Fruit fly (Drosophila melanogaster) whole organism, embryonic: ENCODE measurements around the gene org-1.
A peak's percentile ranks its signal among the peaks of the same experiment; 100 is the strongest.

Experiments
- CG10147 ChIP-seq: fragments of 200-800 bp; sonication (Bioruptor generic); optimal IDR thresholded peaks from 2 replicates; lab custom pipeline; 2019; ENCODE audit warnings: missing biosample characterization, mild to moderate bottlenecking, missing genetic modification characterization, moderate library complexity
- CG10321 ChIP-seq: fragments of 200-800 bp; sonication (Bioruptor generic); IDR thresholded peaks from 2 replicates; pipeline ENCODE4 v1.3.6; 2022; ENCODE audit warnings: missing biosample characterization, missing genetic modification characterization
- CG10565 ChIP-seq: fragments of 200-800 bp; sonication (Bioruptor generic); optimal IDR thresholded peaks from 3 replicates; lab custom pipeline; 2016; ENCODE audit warnings: missing biosample characterization, mild to moderate bottlenecking, missing genetic modification characterization
- CG11093 ChIP-seq: fragments of 200-800 bp; sonication (Bioruptor generic); IDR thresholded peaks from 3 replicates; pipeline ENCODE4 v1.3.6; 2022; ENCODE audit warnings: missing biosample characterization, missing genetic modification characterization
- CG11247 ChIP-seq: fragments of 200-800 bp; sonication (Bioruptor generic); IDR thresholded peaks from 2 replicates; pipeline ENCODE4 v1.3.6; 2022; ENCODE audit warnings: missing biosample characterization, missing genetic modification characterization
- CG12219 ChIP-seq: fragments of 200-800 bp; sonication (Bioruptor generic); optimal IDR thresholded peaks from 3 replicates; lab custom pipeline; 2018; ENCODE audit warnings: missing biosample characterization, mild to moderate bottlenecking, missing genetic modification characterization
- CG12942 ChIP-seq: fragments of 200-800 bp; sonication (Bioruptor generic); optimal IDR thresholded peaks from 3 replicates; lab custom pipeline; 2016; ENCODE audit warnings: missing biosample characterization, missing genetic modification characterization
- CG18599 ChIP-seq: fragments of 200-800 bp; sonication (Bioruptor generic); optimal IDR thresholded peaks from 3 replicates; lab custom pipeline; 2017; ENCODE audit warnings: missing biosample characterization, missing genetic modification characterization, mild to moderate bottlenecking, moderate library complexity, missing genetic modification reagents
- CG2889 ChIP-seq: fragments of 200-800 bp; sonication (Bioruptor generic); IDR thresholded peaks from 3 replicates; pipeline ENCODE4 v1.3.6; 2022; ENCODE audit warnings: missing biosample characterization, missing genetic modification characterization
- CG30403 ChIP-seq: fragments of 200-800 bp; sonication (Bioruptor generic); optimal IDR thresholded peaks from 3 replicates; lab custom pipeline; 2016; ENCODE audit warnings: missing biosample characterization, missing genetic modification characterization
- CG31365 ChIP-seq: fragments of 200-800 bp; sonication (Bioruptor generic); optimal IDR thresholded peaks from 2 replicates; lab custom pipeline; 2018; ENCODE audit warnings: missing biosample characterization, mild to moderate bottlenecking, missing genetic modification characterization
- CG34376 ChIP-seq: fragments of 200-800 bp; sonication (Bioruptor generic); optimal IDR thresholded peaks from 2 replicates; lab custom pipeline; 2018; ENCODE audit warnings: missing biosample characterization, mild to moderate bottlenecking, missing genetic modification characterization
- CG4730 ChIP-seq: fragments of 200-800 bp; sonication (Bioruptor generic); IDR thresholded peaks from 2 replicates; pipeline ENCODE4 v1.3.6; 2022; ENCODE audit warnings: missing biosample characterization, missing genetic modification characterization
- CG4820 ChIP-seq: fragments of 200-800 bp; sonication (Bioruptor generic); optimal IDR thresholded peaks from 3 replicates; lab custom pipeline; 2016; ENCODE audit warnings: missing biosample characterization, missing genetic modification characterization
- CG7786 ChIP-seq: fragments of 200-800 bp; sonication (Bioruptor generic); optimal IDR thresholded peaks from 2 replicates; lab custom pipeline; 2016; ENCODE audit warnings: missing biosample characterization, missing genetic modification characterization
- CG8281 ChIP-seq: fragments of 200-800 bp; sonication (Bioruptor generic); optimal IDR thresholded peaks from 2 replicates; lab custom pipeline; 2018; ENCODE audit warnings: missing biosample characterization, mild to moderate bottlenecking, missing genetic modification characterization, moderate library complexity
- CG8359 ChIP-seq: fragments of 200-800 bp; sonication (Bioruptor generic); optimal IDR thresholded peaks from 2 replicates; lab custom pipeline; 2017; ENCODE audit warnings: missing biosample characterization, mild to moderate bottlenecking, missing genetic modification characterization, borderline replicate concordance
- CG9932 ChIP-seq: fragments of 200-800 bp; sonication (Bioruptor generic); IDR thresholded peaks from 2 replicates; pipeline ENCODE4 v1.3.6; 2022; ENCODE audit warnings: missing biosample characterization, missing genetic modification characterization
- Dip2 ChIP-seq: fragments of 200-800 bp; sonication (Bioruptor generic); IDR thresholded peaks from 2 replicates; pipeline ENCODE4 v1.3.6; 2022; ENCODE audit warnings: missing biosample characterization, missing genetic modification characterization
- ERR ChIP-seq: fragments of 200-800 bp; sonication (Bioruptor generic); optimal IDR thresholded peaks from 2 replicates; lab custom pipeline; 2016; ENCODE audit warnings: missing biosample characterization, missing genetic modification characterization
- Ets97D ChIP-seq: fragments of 200-800 bp; sonication (Bioruptor generic); optimal IDR thresholded peaks from 3 replicates; lab custom pipeline; 2016; ENCODE audit warnings: missing biosample characterization, missing genetic modification characterization
- Fer3 ChIP-seq: fragments of 200-800 bp; sonication (Bioruptor generic); optimal IDR thresholded peaks from 2 replicates; lab custom pipeline; 2018; ENCODE audit warnings: missing biosample characterization, mild to moderate bottlenecking, missing genetic modification characterization, moderate library complexity
- Gsc ChIP-seq: fragments of 200-800 bp; sonication (Bioruptor generic); IDR thresholded peaks from 2 replicates; pipeline ENCODE4 v1.3.6; 2022; ENCODE audit warnings: missing biosample characterization, missing genetic modification characterization
- HLH54F ChIP-seq: fragments of 200-800 bp; sonication (Bioruptor generic); optimal IDR thresholded peaks from 3 replicates; lab custom pipeline; 2016; ENCODE audit warnings: missing biosample characterization, missing genetic modification characterization
- Meics ChIP-seq: fragments of 200-800 bp; sonication (Bioruptor generic); optimal IDR thresholded peaks from 2 replicates; lab custom pipeline; 2017; ENCODE audit warnings: missing biosample characterization, mild to moderate bottlenecking, missing genetic modification characterization
- NK7.1 ChIP-seq: fragments of 200-800 bp; sonication (Bioruptor generic); optimal IDR thresholded peaks from 3 replicates; lab custom pipeline; 2016; ENCODE audit warnings: missing biosample characterization, missing genetic modification characterization
- NfI ChIP-seq: fragments of 200-800 bp; sonication (Bioruptor generic); optimal IDR thresholded peaks from 3 replicates; lab custom pipeline; 2018; ENCODE audit warnings: missing biosample characterization, mild to moderate bottlenecking, missing genetic modification characterization, moderate library complexity
- abd-A ChIP-seq: fragments of 200-800 bp; sonication (Bioruptor generic); optimal IDR thresholded peaks from 3 replicates; lab custom pipeline; 2019; ENCODE audit warnings: missing biosample characterization, mild to moderate bottlenecking, missing genetic modification characterization, moderate library complexity
- ap ChIP-seq: fragments of 200-800 bp; sonication (Bioruptor generic); IDR thresholded peaks from 2 replicates; pipeline ENCODE4 v1.3.6; 2022; ENCODE audit warnings: missing biosample characterization, missing genetic modification characterization
- bigmax ChIP-seq: fragments of 200-800 bp; sonication (Bioruptor generic); optimal IDR thresholded peaks from 2 replicates; lab custom pipeline; 2018; ENCODE audit warnings: missing biosample characterization, mild to moderate bottlenecking, missing genetic modification characterization
- cwo ChIP-seq: fragments of 200-800 bp; sonication (Bioruptor generic); optimal IDR thresholded peaks from 3 replicates; lab custom pipeline; 2017; ENCODE audit warnings: missing biosample characterization, missing genetic modification characterization, mild to moderate bottlenecking, moderate library complexity, missing genetic modification reagents
- da ChIP-seq: fragments of 200-800 bp; sonication (Bioruptor generic); optimal IDR thresholded peaks from 2 replicates; lab custom pipeline; 2016; ENCODE audit warnings: missing biosample characterization, missing genetic modification characterization
- disco-r ChIP-seq: fragments of 200-800 bp; sonication (Bioruptor generic); optimal IDR thresholded peaks from 2 replicates; lab custom pipeline; 2016; ENCODE audit warnings: missing biosample characterization, missing genetic modification characterization
- dmrt99B ChIP-seq: fragments of 200-800 bp; sonication (Bioruptor generic); optimal IDR thresholded peaks from 2 replicates; lab custom pipeline; 2018; ENCODE audit warnings: missing biosample characterization, mild to moderate bottlenecking, missing genetic modification characterization, moderate library complexity
- fd102C ChIP-seq: fragments of 200-800 bp; sonication (Bioruptor generic); optimal IDR thresholded peaks from 2 replicates; lab custom pipeline; 2018; ENCODE audit warnings: missing biosample characterization, mild to moderate bottlenecking, missing genetic modification characterization, moderate library complexity
- fd3F ChIP-seq: fragments of 200-800 bp; sonication (Bioruptor generic); optimal IDR thresholded peaks from 2 replicates; lab custom pipeline; 2018; ENCODE audit warnings: missing biosample characterization, mild to moderate bottlenecking, missing genetic modification characterization, moderate library complexity
- insv ChIP-seq, 2 experiments: fragments of 200-800 bp; sonication (Bioruptor generic); optimal IDR thresholded peaks; 3 replicates each; lab custom pipeline; 2016 to 2018; ENCODE audit warnings: missing biosample characterization in 2 of 2, missing genetic modification characterization in 2 of 2
- kay ChIP-seq: fragments of 200-800 bp; sonication (Bioruptor generic); optimal IDR thresholded peaks from 2 replicates; lab custom pipeline; 2016; ENCODE audit warnings: missing biosample characterization, missing genetic modification characterization
- lilli ChIP-seq: fragments of 200-800 bp; sonication (Bioruptor generic); optimal IDR thresholded peaks from 3 replicates; lab custom pipeline; 2016; ENCODE audit warnings: missing biosample characterization, missing genetic modification characterization
- maf-S ChIP-seq: fragments of 200-800 bp; sonication (Bioruptor generic); optimal IDR thresholded peaks from 2 replicates; lab custom pipeline; 2016; ENCODE audit warnings: missing biosample characterization, missing genetic modification characterization
- peb ChIP-seq: fragments of 200-800 bp; sonication (Bioruptor generic); IDR thresholded peaks from 2 replicates; pipeline ENCODE4 v1.3.6; 2022; ENCODE audit warnings: missing biosample characterization, missing genetic modification characterization
- phol ChIP-seq: fragments of 200-800 bp; sonication (Bioruptor generic); optimal IDR thresholded peaks from 3 replicates; lab custom pipeline; 2018; ENCODE audit warnings: missing biosample characterization, mild to moderate bottlenecking, missing genetic modification characterization, moderate library complexity
- psq ChIP-seq: fragments of 200-800 bp; sonication (Bioruptor generic); optimal IDR thresholded peaks from 2 replicates; lab custom pipeline; 2017; ENCODE audit warnings: missing biosample characterization, missing genetic modification characterization
- slbo ChIP-seq: fragments of 200-800 bp; sonication (Bioruptor generic); IDR thresholded peaks from 2 replicates; pipeline ENCODE4 v1.3.6; 2022; ENCODE audit warnings: missing biosample characterization, missing genetic modification characterization
- so ChIP-seq: fragments of 200-800 bp; sonication (Bioruptor generic); IDR thresholded peaks from 3 replicates; pipeline ENCODE4 v1.3.6; 2022; ENCODE audit warnings: missing biosample characterization, missing genetic modification characterization
- tll ChIP-seq, 2 experiments: fragments of 200-800 bp in 1 of 2; fragments of >200 bp in 1 of 2; sonication (Bioruptor generic) in 1 of 2; optimal IDR thresholded peaks; 2 replicates each; lab custom pipeline; 2017 to 2019; ENCODE audit warnings: missing biosample characterization in 2 of 2, missing genetic modification characterization in 2 of 2, mild to moderate bottlenecking in 1 of 2, moderate library complexity in 1 of 2
- trem ChIP-seq: fragments of 200-800 bp; optimal IDR thresholded peaks from 3 replicates; lab custom pipeline; 2019; ENCODE audit warnings: missing biosample characterization, mild to moderate bottlenecking, missing genetic modification characterization, moderate library complexity
- ttk ChIP-seq: fragments of 200-800 bp; sonication (Bioruptor generic); IDR thresholded peaks from 2 replicates; pipeline ENCODE4 v2.1.2; 2022; ENCODE audit warnings: missing biosample characterization, missing genetic modification characterization
- unc-4 ChIP-seq: fragments of 200-800 bp; sonication (Bioruptor generic); IDR thresholded peaks from 2 replicates; pipeline ENCODE4 v1.3.6; 2022; ENCODE audit warnings: missing biosample characterization, missing genetic modification characterization; ENCODE audit not compliant: partially characterized antibody

org-1 gene

DNA sequence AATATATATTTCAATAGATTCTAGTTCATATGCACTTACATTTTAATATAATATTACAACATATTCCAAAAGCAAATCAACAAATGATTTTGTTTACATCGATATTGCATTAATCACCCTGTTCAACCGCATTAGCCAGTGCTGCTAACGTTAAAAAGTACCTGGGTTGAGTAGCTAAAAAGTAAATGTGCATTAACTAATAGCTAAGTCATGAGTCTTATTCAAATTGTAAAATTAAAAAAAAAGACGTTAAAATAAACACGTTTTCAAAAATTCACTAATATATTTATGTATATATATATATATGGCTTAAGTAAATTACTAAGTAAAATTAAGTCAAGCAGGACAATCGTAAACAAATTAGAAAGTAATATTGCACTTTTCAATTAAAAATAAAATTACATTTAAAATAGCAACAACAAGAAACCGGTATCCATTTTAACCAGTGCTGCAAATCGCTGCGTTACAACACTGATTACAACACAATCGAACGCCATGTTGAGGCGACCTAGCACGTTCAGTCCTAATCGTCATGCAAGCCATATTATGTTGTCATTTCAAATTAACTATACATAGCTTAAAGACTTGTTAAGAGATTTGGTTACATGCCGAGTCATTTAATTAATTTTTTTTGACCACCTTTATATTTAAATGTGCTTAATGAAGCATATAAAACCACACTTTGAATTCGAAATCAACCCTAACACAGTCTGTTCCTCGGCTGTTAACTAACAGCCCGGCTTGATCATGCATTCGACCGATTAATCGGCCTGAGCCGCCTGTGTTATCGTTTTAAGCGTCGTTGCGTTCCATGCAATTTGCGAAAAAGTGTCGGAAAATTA, 56.5 kb downstream of the org-1 start, which contains the start of gene CG10555 (continued):
- TF ChIP-seq CG31365 (no peak), CG7786 (peak; percentile 91), lilli (peak; percentile 90), CG8359 (GFP tag; lab: Kevin White, UChicago) (no peak), CG12942 (GFP tag; lab: Kevin White, UChicago) (peak; percentile 80), da (GFP tag; lab: Kevin White, UChicago) (peak; percentile 80), ap (GFP tag; lab: Robert Waterston, UW) (peak; percentile 78), fd3F (GFP tag; lab: Kevin White, UChicago) (peak; percentile 56), ttk (GFP tag; lab: Robert Waterston, UW) (peak; percentile 79), CG10565 (GFP tag; lab: Kevin White, UChicago) (peak; percentile 81), Meics (GFP tag; lab: Kevin White, UChicago) (peak; percentile 78), abd-A (no peak), dmrt99B (peak; percentile 68), Ets97D (GFP tag; lab: Kevin White, UChicago) (peak; percentile 88), HLH54F (peak; percentile 95), insv (GFP tag; optimal IDR thresholded peaks at IDR 0.05; lab: Kevin White, UChicago) (peak in 1 of 2 experiments; percentile 41), ERR (no peak), CG12219 (GFP tag; lab: Kevin White, UChicago) (peak; percentile 52), CG10321 (GFP tag; lab: Robert Waterston, UW) (no peak), CG34376 (GFP tag; lab: Kevin White, UChicago) (peak; percentile 50), NK7.1 (GFP tag; lab: Kevin White, UChicago) (peak; percentile 46), cwo (GFP tag; lab: Kevin White, UChicago) (peak; percentile 36), disco-r (GFP tag; lab: Kevin White, UChicago) (peak; percentile 88), so (GFP tag; lab: Robert Waterston, UW) (peak; percentile 81; the same call in 2 of the 3 replicates), CG4820 (GFP tag; lab: Kevin White, UChicago) (peak; percentile 87), CG8281 (tag; lab: Kevin White, UChicago) (no peak), peb (GFP tag; lab: Robert Waterston, UW) (peak; percentile 68), CG4730 (GFP tag; lab: Robert Waterston, UW) (peak; percentile 77), phol (tag; lab: Kevin White, UChicago) (peak; percentile 100), NfI (GFP tag; lab: Kevin White, UChicago) (peak; percentile 83), unc-4 (GFP tag; lab: Robert Waterston, UW) (peak; percentile 50), bigmax (no peak), CG9932 (GFP tag; lab: Robert Waterston, UW) (peak; percentile 92), fd102C (GFP tag; lab: Kevin White, UChicago) (no peak), kay (GFP tag; lab: Kevin White, UChicago) (peak; percentile 52), Gsc (GFP tag; lab: Robert Waterston, UW) (peak; percentile 67), Dip2 (GFP tag; lab: Robert Waterston, UW) (peak; percentile 12; the same call in 1 of the 2 replicates), trem (tag; lab: Kevin White, UChicago) (peak; percentile 33), tll (GFP tag; optimal IDR thresholded peaks at IDR 0.05; lab: Kevin White, UChicago) (no peak), Fer3 (tag; lab: Kevin White, UChicago) (peak; percentile 81), CG11093 (GFP tag; lab: Robert Waterston, UW) (peak; percentile 83), slbo (GFP tag; lab: Robert Waterston, UW) (peak; percentile 91), psq (GFP tag; lab: Kevin White, UChicago) (no peak), CG10147 (GFP tag; lab: Kevin White, UChicago) (peak; percentile 69), CG30403 (GFP tag; lab: Kevin White, UChicago) (peak; percentile 96), CG18599 (GFP tag; lab: Kevin White, UChicago) (peak; percentile 77), maf-S (GFP tag; lab: Kevin White, UChicago) (peak; percentile 85), CG2889 (GFP tag; lab: Robert Waterston, UW) (peak; percentile 76), CG11247 (GFP tag; lab: Robert Waterston, UW) (peak; percentile 89)
